Worm (Caenorhabditis elegans): ENCODE data around the gene rol-3.

rol-3 gene

ce11 chrV:8262212-8262611 lies 24.0 kb upstream of the rol-3 start:
- TF ChIP-seq unc-62 (GFP tag; optimal IDR thresholded peaks at IDR 0.05 in 1 of 2): peak in 1 of 2 experiments; percentile 94
- no peak for TF ChIP-seq unc-62 (tag; optimal IDR thresholded peaks at IDR 0.05)
- no peak for TF ChIP-seq zip-11 (GFP tag; IDR thresholded peaks at IDR 0.05)
- no peak for TF ChIP-seq daf-16 (GFP tag; optimal IDR thresholded peaks at IDR 0.05)
- TF ChIP-seq daf-16 (tag; optimal IDR thresholded peaks at IDR 0.05): no peak
- TF ChIP-seq ceh-44 (GFP tag; IDR thresholded peaks at IDR 0.05): no peak
- no peak for TF ChIP-seq lin-15B (tag; optimal IDR thresholded peaks at IDR 0.05)

- no peak for TF ChIP-seq zip-2 (tag; optimal IDR thresholded peaks at IDR 0.05)
- TF ChIP-seq egl-27 (tag; optimal IDR thresholded peaks at IDR 0.05): no peak
- no peak for TF ChIP-seq zfp-2 (tag; optimal IDR thresholded peaks at IDR 0.05)
- no peak for TF ChIP-seq hmg-1.1 (GFP tag; IDR thresholded peaks at IDR 0.05)
- TF ChIP-seq saeg-2 (GFP tag; IDR thresholded peaks at IDR 0.05): no peak
- no peak for TF ChIP-seq unc-130 (GFP tag; optimal IDR thresholded peaks at IDR 0.05)
Observed at ce11 chrV:8259016-8259415, 20.8 kb upstream of the rol-3 start, which contains the start of gene C16D9.1. Gene C16D9.1, plus strand, starts transcription at chrV:8259316.

- TF ChIP-seq ceh-20 (GFP tag; IDR thresholded peaks at IDR 0.05) (no peak), lin-39 (tag; optimal IDR thresholded peaks at IDR 0.05) (no peak), snpc-1.2 (GFP tag; IDR thresholded peaks at IDR 0.05) (no peak), ama-1 (optimal IDR thresholded peaks at IDR 0.05) (no peak), T20F7.1 (GFP tag; optimal IDR thresholded peaks at IDR 0.05) (no peak), mep-1 (tag; optimal IDR thresholded peaks at IDR 0.05) (no peak), T26A8.4 (GFP tag; IDR thresholded peaks at IDR 0.05) (no peak)
Observed at ce11 chrV:8254973-8255372, 16.8 kb upstream of the rol-3 start.

DNA sequence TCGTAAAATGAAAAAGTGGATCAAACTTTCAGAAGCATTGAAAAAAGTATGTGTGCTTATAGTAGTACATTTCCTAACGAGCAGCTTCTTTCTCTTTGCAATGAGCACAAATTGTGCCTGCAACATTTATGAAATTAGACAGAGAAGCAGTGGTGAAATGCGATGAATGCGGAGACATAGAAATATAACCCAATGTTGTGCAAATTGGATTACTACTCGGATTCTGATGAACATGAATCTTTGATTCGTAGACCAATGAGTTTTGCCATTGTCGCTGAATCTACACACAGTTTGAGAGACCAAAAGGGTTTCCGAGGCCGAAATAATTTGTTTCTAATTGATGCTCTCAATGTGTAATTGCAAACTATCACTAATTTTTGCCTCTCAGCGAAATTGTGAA lies 15.7 kb upstream of the rol-3 start:
- peak; percentile 81 for TF ChIP-seq aha-1 (tag)
- no peak for TF ChIP-seq ama-1 (optimal IDR thresholded peaks at IDR 0.05)
- no peak for TF ChIP-seq unc-39 (tag; optimal IDR thresholded peaks at IDR 0.05)
- peak; percentile 53 for TF ChIP-seq ces-1 (GFP tag; optimal IDR thresholded peaks at IDR 0.05)

DNA sequence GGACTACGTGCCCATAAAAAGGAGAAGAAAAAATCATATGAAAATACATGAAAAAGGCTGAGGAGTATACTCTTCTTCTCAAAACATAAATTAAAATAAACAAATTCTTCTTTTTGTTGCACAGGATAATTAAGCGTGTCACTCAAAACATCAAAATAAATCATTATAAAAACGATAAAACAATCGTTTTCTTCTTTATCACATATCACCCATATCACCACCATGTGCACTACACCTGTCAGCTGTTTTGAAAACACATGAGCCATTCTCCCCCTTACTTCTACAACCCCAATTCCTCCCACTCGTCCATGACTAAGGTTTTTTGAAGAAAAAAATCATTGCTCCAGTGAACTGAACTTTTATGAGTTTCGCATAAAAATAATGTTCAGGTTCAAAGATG lies 14.3 kb upstream of the rol-3 start:
- TF ChIP-seq nhr-111 (GFP tag; optimal IDR thresholded peaks at IDR 0.05) (no peak), skn-1 (tag; optimal IDR thresholded peaks at IDR 0.05) (no peak), unc-62 (GFP tag; optimal IDR thresholded peaks at IDR 0.05 in 1 of 2) (peak in 1 of 2 experiments; percentile 18), unc-62 (tag; optimal IDR thresholded peaks at IDR 0.05) (no peak), hlh-30 (tag; optimal IDR thresholded peaks at IDR 0.05; ENCODE audit: insufficient read depth) (peak; percentile 21)

ce11 chrV:8251075-8251474 lies 12.9 kb upstream of the rol-3 start:
- TF ChIP-seq ceh-44 (GFP tag; IDR thresholded peaks at IDR 0.05) (no peak), mxl-2 (GFP tag; conservative IDR thresholded peaks at IDR 0.05) (no peak), hlh-11 (tag; optimal IDR thresholded peaks at IDR 0.05) (no peak), daf-12 (tag; optimal IDR thresholded peaks at IDR 0.05) (no peak), hlh-30 (tag; optimal IDR thresholded peaks at IDR 0.05; ENCODE audit: insufficient read depth) (peak; percentile 55), unc-62 (GFP tag; optimal IDR thresholded peaks at IDR 0.05 in 1 of 2) (peak in 1 of 2 experiments; percentile 22), unc-62 (tag; optimal IDR thresholded peaks at IDR 0.05) (no peak)

DNA sequence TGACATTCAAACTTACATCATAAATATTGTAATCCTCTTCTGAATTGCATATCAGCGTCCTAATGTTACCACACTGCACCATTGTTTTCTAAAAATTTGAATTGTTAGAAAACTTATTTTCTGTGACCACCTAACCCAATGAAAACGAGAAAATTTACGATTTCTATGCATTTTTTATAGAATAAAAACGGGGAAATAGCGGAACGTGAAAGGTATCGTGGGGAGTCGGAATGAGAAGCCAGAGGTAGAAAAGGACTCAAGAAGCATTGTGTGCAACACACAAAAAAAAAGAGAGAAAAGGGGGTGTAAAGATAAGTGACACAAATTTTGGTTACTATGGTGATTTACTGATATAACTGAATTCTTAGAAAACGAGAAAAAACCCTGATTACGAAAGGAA lies 12.0 kb upstream of the rol-3 start, which contains the start of gene C16D9.6:
C16D9.6 (minus strand) TSS at position 101 of the 400 bp plus-strand sequence.
- TF ChIP-seq nhr-102 (tag; optimal IDR thresholded peaks at IDR 0.05): no peak
- TF ChIP-seq R02D3.7 (tag; optimal IDR thresholded peaks at IDR 0.05): no peak
- no peak for TF ChIP-seq F26F4.8 (GFP tag; conservative IDR thresholded peaks at IDR 0.05)
- no peak for TF ChIP-seq hlh-30 (tag; optimal IDR thresholded peaks at IDR 0.05; ENCODE audit: insufficient read depth)

All from whole organism, L4 larva.